Worm (Caenorhabditis elegans): ENCODE measurements around the gene dod-3.

DNA sequence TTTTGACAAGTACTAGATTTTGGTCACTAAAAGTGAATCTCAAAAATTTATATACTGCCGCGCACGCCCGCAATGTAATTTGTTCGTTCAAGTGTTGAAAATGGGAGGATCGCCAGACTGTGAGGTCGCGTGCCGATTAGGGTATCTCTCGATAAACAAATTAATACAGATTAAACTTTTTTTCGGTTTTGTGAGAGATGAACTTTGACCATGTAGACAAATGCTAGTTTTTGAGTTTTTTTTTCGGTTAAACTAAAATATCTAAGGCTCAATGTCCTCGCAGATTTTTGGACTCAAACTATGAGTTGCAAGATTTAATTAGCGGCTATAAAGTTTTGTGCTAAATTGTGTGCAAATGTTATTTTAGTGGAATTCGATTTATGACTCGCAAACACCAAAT, 38.9 kb upstream of the dod-3 start, which contains the start of gene dhs-15:
- no peak for TF ChIP-seq elt-3 (tag; optimal IDR thresholded peaks at IDR 0.05)
- no peak for TF ChIP-seq nhr-237 (tag; optimal IDR thresholded peaks at IDR 0.05)
- TF ChIP-seq ztf-11 (tag; optimal IDR thresholded peaks at IDR 0.05) = no peak
- TF ChIP-seq pha-4 (tag; optimal IDR thresholded peaks at IDR 0.05) = no peak
- TF ChIP-seq lsy-2 (tag; optimal IDR thresholded peaks at IDR 0.05) = no peak
- TF ChIP-seq nhr-76 (tag; optimal IDR thresholded peaks at IDR 0.05) = no peak
- TF ChIP-seq unc-62 (GFP tag; optimal IDR thresholded peaks at IDR 0.05) = no peak
- TF ChIP-seq sptf-1 (tag; optimal IDR thresholded peaks at IDR 0.05) = no peak
- TF ChIP-seq flh-1 (GFP tag; optimal IDR thresholded peaks at IDR 0.05) = no peak
- TF ChIP-seq unc-120 (tag; optimal IDR thresholded peaks at IDR 0.05; ENCODE audit: poor library complexity, severe bottlenecking) = no peak
- no peak for TF ChIP-seq snpc-4 (tag; optimal IDR thresholded peaks at IDR 0.05)
- TF ChIP-seq lin-13 (tag; optimal IDR thresholded peaks at IDR 0.05) = no peak
